Worm (Caenorhabditis elegans) whole organism, L4 larva: ENCODE data around the gene nhr-155.

ENCODE experiments used
- D1046.2 ChIP-seq: fragments of 200-800 bp; sonication (Bioruptor generic); IDR thresholded peaks from 2 replicates; pipeline ENCODE4 v1.3.6; 2022; ENCODE audit warnings: missing genetic modification characterization, missing compliant biosample characterization
- F26F4.8 ChIP-seq: fragments of 200-800 bp; sonication (Bioruptor generic); conservative IDR thresholded peaks from 2 replicates; pipeline ENCODE4 v1.3.6; 2022; ENCODE audit warnings: missing genetic modification characterization, missing compliant biosample characterization
- R02D3.7 ChIP-seq: fragments of 150-350 bp; sonication (generic microtip); optimal IDR thresholded peaks from 3 replicates; lab custom pipeline; 2014; ENCODE audit warnings: missing biosample characterization, missing genetic modification characterization
- T20F7.1 ChIP-seq: fragments of 200-800 bp; sonication (Bioruptor generic); optimal IDR thresholded peaks from 2 replicates; lab custom pipeline; 2018; ENCODE audit warnings: mild to moderate bottlenecking, missing genetic modification characterization, missing compliant biosample characterization
- Y5F2A.4 ChIP-seq: fragments of 200-800 bp; sonication (Bioruptor generic); optimal IDR thresholded peaks from 2 replicates; lab custom pipeline; 2018; ENCODE audit warnings: mild to moderate bottlenecking, missing genetic modification characterization, missing compliant biosample characterization
- aha-1 ChIP-seq: fragments of 150-350 bp; peaks from one replicate; lab custom pipeline; 2014; ENCODE audit warnings: missing biosample characterization, missing genetic modification characterization
- aly-2 ChIP-seq: sonication (generic microtip); optimal IDR thresholded peaks from 2 replicates; lab custom pipeline; 2018; ENCODE audit warnings: missing biosample characterization, missing genetic modification characterization
- ama-1 ChIP-seq: fragments of 150-350 bp; optimal IDR thresholded peaks from 2 replicates; lab custom pipeline; 2014; ENCODE audit warnings: inconsistent platforms, mixed read lengths
- arid-1 ChIP-seq: fragments of 200-800 bp; sonication (Bioruptor generic); conservative IDR thresholded peaks from 2 replicates; pipeline ENCODE4 v1.3.6; 2022; ENCODE audit warnings: missing genetic modification reagents, missing genetic modification characterization, missing compliant biosample characterization
- attf-4 ChIP-seq: sonication (generic microtip); optimal IDR thresholded peaks from 3 replicates; lab custom pipeline; 2017; ENCODE audit warnings: missing biosample characterization, missing genetic modification characterization
- ceh-20 ChIP-seq: fragments of 200-800 bp; sonication (Bioruptor generic); IDR thresholded peaks from 2 replicates; pipeline ENCODE4 v1.3.6; 2022; ENCODE audit warnings: missing genetic modification reagents, missing genetic modification characterization, missing compliant biosample characterization
- ceh-28 ChIP-seq: fragments of 150-350 bp; optimal IDR thresholded peaks from 2 replicates; lab custom pipeline; 2014; ENCODE audit warnings: missing biosample characterization, missing genetic modification reagents, missing genetic modification characterization
- ceh-32 ChIP-seq: sonication (generic microtip); optimal IDR thresholded peaks from 2 replicates; lab custom pipeline; 2016; ENCODE audit warnings: mild to moderate bottlenecking, missing genetic modification characterization, missing compliant biosample characterization; ENCODE audit not compliant: poor library complexity
- ceh-82 ChIP-seq: sonication (generic microtip); optimal IDR thresholded peaks from 2 replicates; lab custom pipeline; 2017; ENCODE audit warnings: missing biosample characterization, missing genetic modification characterization
- ces-1 ChIP-seq: fragments of 150-350 bp; sonication (generic microtip); optimal IDR thresholded peaks from 4 replicates; lab custom pipeline; 2014; ENCODE audit warnings: missing biosample characterization, missing genetic modification reagents, missing genetic modification characterization
- daf-16 ChIP-seq, 3 experiments: sonication (generic microtip); optimal IDR thresholded peaks; 2 replicates each; lab custom pipeline; 2016 to 2017; ENCODE audit warnings: missing genetic modification characterization in 3 of 3, missing genetic modification reagents in 3 of 3, mild to moderate bottlenecking in 2 of 3, missing compliant biosample characterization in 2 of 3, missing biosample characterization in 1 of 3, moderate library complexity in 1 of 3
- egl-27 ChIP-seq: sonication (generic microtip); optimal IDR thresholded peaks from 3 replicates; lab custom pipeline; 2017; ENCODE audit warnings: missing biosample characterization, missing genetic modification reagents, missing genetic modification characterization
- egl-43 ChIP-seq: fragments of 200-800 bp; sonication (Bioruptor generic); IDR thresholded peaks from 2 replicates; pipeline ENCODE4 v1.3.6; 2022; ENCODE audit warnings: missing genetic modification reagents, missing genetic modification characterization, missing compliant biosample characterization
- fos-1 ChIP-seq: fragments of 150-350 bp; optimal IDR thresholded peaks from 2 replicates; lab custom pipeline; 2014; ENCODE audit warnings: missing biosample characterization, missing genetic modification characterization
- hlh-11 ChIP-seq: fragments of 200-800 bp; sonication (Bioruptor generic); optimal IDR thresholded peaks from 2 replicates; lab custom pipeline; 2018; ENCODE audit warnings: mild to moderate bottlenecking, missing genetic modification characterization, missing compliant biosample characterization
- jun-1 ChIP-seq: fragments of 150-350 bp; optimal IDR thresholded peaks from 2 replicates; lab custom pipeline; 2014; ENCODE audit warnings: missing biosample characterization, missing genetic modification reagents, missing genetic modification characterization
- lin-13 ChIP-seq: fragments of 150-350 bp; optimal IDR thresholded peaks from 2 replicates; lab custom pipeline; 2014; ENCODE audit warnings: missing biosample characterization, missing genetic modification reagents, missing genetic modification characterization
- lin-15B ChIP-seq: fragments of 150-350 bp; sonication (generic microtip); optimal IDR thresholded peaks from 3 replicates; lab custom pipeline; 2014; ENCODE audit warnings: missing biosample characterization, missing genetic modification characterization
- mes-2 ChIP-seq: sonication (generic microtip); optimal IDR thresholded peaks from 2 replicates; lab custom pipeline; 2016; ENCODE audit warnings: missing genotype, mild to moderate bottlenecking, missing genetic modification characterization, missing compliant biosample characterization; ENCODE audit not compliant: poor library complexity, severe bottlenecking
- nhr-11 ChIP-seq: fragments of 150-350 bp; optimal IDR thresholded peaks from 2 replicates; lab custom pipeline; 2014; ENCODE audit warnings: missing biosample characterization, missing genetic modification characterization
- nhr-28 ChIP-seq: fragments of 150-350 bp; optimal IDR thresholded peaks from 2 replicates; lab custom pipeline; 2014; ENCODE audit warnings: missing biosample characterization, missing genetic modification characterization
- nhr-42 ChIP-seq: fragments of 200-800 bp; sonication (Bioruptor generic); IDR thresholded peaks from 2 replicates; pipeline ENCODE4 v1.3.6; 2022; ENCODE audit warnings: missing genetic modification characterization, missing compliant biosample characterization
- php-3 ChIP-seq: fragments of 200-800 bp; sonication (Bioruptor generic); IDR thresholded peaks from 2 replicates; pipeline ENCODE4 v1.3.6; 2022; ENCODE audit warnings: missing genetic modification reagents, missing genetic modification characterization, missing compliant biosample characterization
- snpc-1.2 ChIP-seq: fragments of 200-800 bp; sonication (Bioruptor generic); IDR thresholded peaks from 2 replicates; pipeline ENCODE4 v1.3.6; 2022; ENCODE audit warnings: missing genetic modification reagents, missing genetic modification characterization, missing compliant biosample characterization
- spr-1 ChIP-seq: sonication (generic microtip); optimal IDR thresholded peaks from 2 replicates; lab custom pipeline; 2016; ENCODE audit warnings: mild to moderate bottlenecking, missing genetic modification characterization, missing compliant biosample characterization
- spr-3 ChIP-seq: fragments of 200-800 bp; sonication (Bioruptor generic); optimal IDR thresholded peaks from 2 replicates; lab custom pipeline; 2018; ENCODE audit warnings: mild to moderate bottlenecking, missing genetic modification characterization, missing compliant biosample characterization
- tra-1 ChIP-seq: fragments of 200-800 bp; sonication (Bioruptor generic); IDR thresholded peaks from 2 replicates; pipeline ENCODE4 v1.3.6; 2022; ENCODE audit warnings: missing genetic modification reagents, missing genetic modification characterization, missing compliant biosample characterization
- unc-62 ChIP-seq, 3 experiments: fragments of 150-350 bp in 1 of 3; sonication (generic microtip); optimal IDR thresholded peaks in 2 of 3; peaks in 1 of 3; 1 replicate in 1 of 3; 2 replicates in 2 of 3; lab custom pipeline; 2014 to 2017; ENCODE audit warnings: missing biosample characterization in 3 of 3, missing genetic modification characterization in 3 of 3, missing genetic modification reagents in 3 of 3, missing genotype in 1 of 3
- vab-7 ChIP-seq: fragments of 200-800 bp; sonication (Bioruptor generic); IDR thresholded peaks from 2 replicates; pipeline ENCODE4 v1.3.6; 2022; ENCODE audit warnings: missing genetic modification reagents, missing genetic modification characterization, missing compliant biosample characterization
- zfp-2 ChIP-seq: sonication (generic microtip); optimal IDR thresholded peaks from 2 replicates; lab custom pipeline; 2016; ENCODE audit warnings: mild to moderate bottlenecking, missing genetic modification characterization, missing compliant biosample characterization
- ztf-11 ChIP-seq: fragments of 150-350 bp; optimal IDR thresholded peaks from 2 replicates; lab custom pipeline; 2014; ENCODE audit warnings: missing biosample characterization, missing genetic modification characterization

Gene nhr-155

ce11 chrV:581616-582015 is 42.4 kb downstream of the nhr-155 start, which contains the start of gene nstp-7:
nstp-7 (plus strand) TSS chrV:581916.
- no peak for TF ChIP-seq hlh-11
- no peak for TF ChIP-seq lin-13
- TF ChIP-seq ceh-20 (GFP tag; lab: Robert Waterston, UW) = no peak
- no peak for TF ChIP-seq ztf-11 (tag; lab: Kevin White, UChicago)
- TF ChIP-seq nhr-28 (tag; lab: Kevin White, UChicago) = no peak
- TF ChIP-seq ceh-82 (tag; lab: Kevin White, UChicago) = no peak
- no peak for TF ChIP-seq egl-27 (tag; lab: Kevin White, UChicago)
- no peak for TF ChIP-seq spr-1
- no peak for TF ChIP-seq vab-7 (GFP tag; lab: Robert Waterston, UW)
- no peak for TF ChIP-seq ama-1
- TF ChIP-seq nhr-42 (GFP tag; lab: Robert Waterston, UW) = no peak
- TF ChIP-seq R02D3.7 (tag; lab: Kevin White, UChicago) = no peak
- TF ChIP-seq aly-2 = no peak
- no peak for TF ChIP-seq lin-15B (tag; lab: Kevin White, UChicago)
- no peak for TF ChIP-seq php-3
- TF ChIP-seq jun-1 (tag; lab: Kevin White, UChicago) = no peak
- TF ChIP-seq ceh-32 (tag; lab: Kevin White, UChicago) = no peak
- TF ChIP-seq snpc-1.2 (GFP tag; lab: Robert Waterston, UW) = no peak
- no peak for TF ChIP-seq aha-1
- TF ChIP-seq attf-4 (tag; lab: Kevin White, UChicago) = no peak

DNA sequence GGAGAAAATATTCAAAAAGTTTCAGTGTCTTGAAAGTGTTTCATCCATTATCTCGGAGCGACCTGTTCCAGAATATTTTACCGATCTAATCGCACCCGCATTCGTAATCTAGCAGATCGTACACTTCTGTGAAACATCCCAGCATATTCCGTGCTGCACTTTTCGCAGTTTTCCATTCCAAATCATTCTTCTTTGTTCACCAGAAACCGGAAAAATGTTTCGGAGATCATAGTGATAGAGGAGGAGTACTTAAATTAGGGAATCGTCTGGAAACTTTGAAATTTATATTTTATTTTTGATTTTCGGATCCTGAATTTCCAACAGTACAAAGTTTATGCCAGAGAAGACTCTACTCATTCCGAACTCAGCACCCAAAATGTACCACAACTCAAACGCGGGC is 46.2 kb downstream of the nhr-155 start, which contains the start of gene K06H6.2:
Gene K06H6.2, plus strand, starts transcription at position 301 of the 400 bp plus-strand sequence.
- TF ChIP-seq aha-1 = peak; percentile 4
- TF ChIP-seq T20F7.1 (GFP tag; lab: Kevin White, UChicago) = no peak
- TF ChIP-seq tra-1 (GFP tag; lab: Robert Waterston, UW) = no peak
- TF ChIP-seq spr-3 (GFP tag; lab: Kevin White, UChicago) = no peak
- no peak for TF ChIP-seq zfp-2 (tag; lab: Kevin White, UChicago)
- TF ChIP-seq ceh-28 = no peak

DNA sequence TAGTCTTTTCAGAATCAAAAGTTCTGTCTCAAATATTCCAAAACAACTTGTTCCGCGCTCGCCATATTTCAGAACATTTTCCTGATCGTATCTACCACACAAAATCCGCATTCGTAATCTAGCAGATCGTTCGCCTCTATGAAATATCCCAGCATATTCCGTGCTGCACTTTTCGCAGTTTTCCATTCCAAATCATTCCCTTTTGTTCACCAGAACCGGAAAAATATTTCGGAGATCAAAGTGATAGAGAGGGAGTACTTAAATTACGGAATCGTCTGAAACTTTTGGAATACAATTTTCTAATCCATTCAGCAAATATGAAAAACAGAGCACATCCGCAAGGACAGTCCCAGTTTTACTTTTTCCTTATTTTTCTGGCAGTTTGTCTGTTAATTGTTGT is 48.6 kb downstream of the nhr-155 start, which contains the start of gene K06H6.1:
Gene K06H6.1, plus strand, starts transcription at position 301 of the 400 bp plus-strand sequence.
- peak in 1 of 2 experiments; percentile 40 for TF ChIP-seq unc-62 (GFP tag; optimal IDR thresholded peaks at IDR 0.05 in 1 of 2; lab: Kevin White, UChicago)
- no peak for TF ChIP-seq unc-62 (tag; optimal IDR thresholded peaks at IDR 0.05; lab: Kevin White, UChicago)
- no peak for TF ChIP-seq nhr-28 (tag; lab: Kevin White, UChicago)

DNA sequence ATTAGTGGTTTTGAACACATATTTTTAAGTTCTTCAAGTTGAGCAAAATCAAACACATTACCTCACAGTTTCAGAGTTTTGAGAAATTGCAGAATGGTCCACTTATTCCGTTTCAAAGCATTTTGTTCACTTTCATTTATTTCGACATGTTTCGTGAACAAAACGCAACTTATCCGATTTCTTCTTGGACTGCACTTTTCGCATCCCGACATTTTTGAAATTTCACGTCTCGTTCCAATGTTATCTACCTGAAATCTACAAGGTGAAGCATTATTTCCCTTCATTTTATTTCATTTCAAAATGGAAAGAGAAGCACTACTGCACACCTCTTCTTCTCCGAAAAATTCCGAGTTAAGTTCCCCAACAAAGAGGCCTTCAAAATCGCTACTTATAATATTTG is 50.9 kb downstream of the nhr-155 start, which contains the start of gene ZK488.6:
Gene ZK488.6, plus strand, starts transcription at position 301 of the 400 bp plus-strand sequence.
- TF ChIP-seq spr-3 (GFP tag; lab: Kevin White, UChicago) (no peak), nhr-11 (no peak), D1046.2 (GFP tag; lab: Robert Waterston, UW) (no peak), egl-43 (no peak), daf-16 (GFP tag; optimal IDR thresholded peaks at IDR 0.05; lab: Kevin White, UChicago) (no peak), daf-16 (tag; optimal IDR thresholded peaks at IDR 0.05; lab: Kevin White, UChicago) (no peak), mes-2 (tag; lab: Kevin White, UChicago) (no peak), ces-1 (no peak), F26F4.8 (no peak), arid-1 (GFP tag; lab: Robert Waterston, UW) (no peak), tra-1 (GFP tag; lab: Robert Waterston, UW) (no peak), Y5F2A.4 (GFP tag; lab: Kevin White, UChicago) (no peak), aly-2 (no peak), fos-1 (no peak), T20F7.1 (GFP tag; lab: Kevin White, UChicago) (no peak)
